Worm (Caenorhabditis elegans): Measurements from ENCODE around the gene F23D12.7.

ce11 chrX:14405817-14406216 lies 47.8 kb downstream of the F23D12.7 start, which contains the start of gene frpr-17:
- TF ChIP-seq dao-5 (tag; optimal IDR thresholded peaks at IDR 0.05): no peak
- no peak for TF ChIP-seq him-1 (tag; optimal IDR thresholded peaks at IDR 0.05)
